Worm (Caenorhabditis elegans): Measurements from ENCODE around the gene scav-4.

The scav-4 gene

ce11 chrX:12989205-12989604 is 7.6 kb downstream of the scav-4 start, which contains the start of gene F11C1.7:
TSS of gene F11C1.7 (plus strand) at chrX:12989344.
- TF ChIP-seq nfya-1 (tag; optimal IDR thresholded peaks at IDR 0.05; ENCODE audit: borderline replicate concordance, insufficient read depth), result no peak
- TF ChIP-seq attf-3 (GFP tag; conservative IDR thresholded peaks at IDR 0.05), result peak; percentile 86
- TF ChIP-seq dox-1 (GFP tag; IDR thresholded peaks at IDR 0.05), result 0 out of 2 replicates have a peak, but pooled peaks have one; percentile 32
- TF ChIP-seq nhr-80 (tag; optimal IDR thresholded peaks at IDR 0.05), result peak; percentile 31
- no peak for TF ChIP-seq madf-6 (GFP tag; IDR thresholded peaks at IDR 0.05)

DNA sequence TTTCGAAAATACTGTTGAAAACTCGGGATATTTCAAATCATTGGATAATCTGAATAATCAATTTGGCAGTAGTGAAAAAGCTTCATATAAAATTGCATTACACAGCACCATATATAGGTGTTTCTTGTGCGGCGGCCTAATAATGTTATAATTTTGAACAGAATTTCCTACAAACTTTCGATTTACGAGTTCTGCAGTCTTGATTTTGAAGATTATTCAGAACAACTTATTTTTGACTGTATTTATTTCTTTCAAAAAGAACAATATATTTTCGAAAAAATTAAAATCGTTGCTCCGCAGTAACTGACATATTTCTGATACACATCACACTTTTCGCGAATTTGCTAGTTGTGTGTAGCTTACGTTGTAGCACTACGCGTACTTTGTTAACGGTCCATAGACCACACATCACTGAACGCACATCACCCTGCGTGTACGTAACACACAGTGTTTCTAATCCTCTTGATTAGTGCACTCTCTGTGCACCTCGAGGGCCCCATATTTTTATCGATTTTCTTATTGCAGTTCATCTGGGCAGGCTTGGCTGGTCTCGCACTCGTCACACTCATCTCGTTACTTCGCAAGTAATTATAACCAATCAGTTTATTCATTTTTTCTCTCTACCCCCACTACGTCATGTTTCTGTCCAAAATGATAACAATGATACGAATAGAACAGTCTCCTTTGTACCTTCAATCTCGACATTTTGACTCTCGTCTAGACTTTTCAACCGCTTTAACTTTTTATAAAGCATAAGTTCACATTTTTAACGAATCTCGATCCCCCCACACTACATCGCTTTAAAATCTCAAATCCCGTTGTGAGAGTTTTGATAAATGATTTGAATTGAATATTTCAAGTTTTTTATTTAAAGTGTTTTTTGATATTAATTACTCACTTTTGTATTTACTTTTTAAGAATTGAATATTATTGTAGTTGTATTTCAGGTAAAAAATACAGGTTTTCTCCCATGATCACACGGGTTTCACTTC is 9.2 kb downstream of the scav-4 start, which contains the start of the genes F11C1.1 and vwa-8:
TSS of gene F11C1.1 (minus strand) at position 51 of the 992 bp plus-strand sequence.
TSS of gene vwa-8 (plus strand) at position 942 of the 992 bp plus-strand sequence.
- TF ChIP-seq D2030.7 (GFP tag; IDR thresholded peaks at IDR 0.05) (no peak), lin-40 (tag; optimal IDR thresholded peaks at IDR 0.05) (peak; percentile 41), nhr-80 (tag; optimal IDR thresholded peaks at IDR 0.05) (peak; percentile 56), C06A6.2 (GFP tag; conservative IDR thresholded peaks at IDR 0.05) (peak; percentile 58; the same call in 1 of the 2 replicates), hmg-1.2 (GFP tag; IDR thresholded peaks at IDR 0.05) (peak; percentile 39; the same call in 1 of the 2 replicates), cebp-1 (GFP tag; IDR thresholded peaks at IDR 0.05) (no peak), cebp-1 (tag; optimal IDR thresholded peaks at IDR 0.05) (peak; percentile 50), pbrm-1 (GFP tag; IDR thresholded peaks at IDR 0.05) (no peak), mcd-1 (GFP tag; IDR thresholded peaks at IDR 0.05) (0 out of 2 replicates have a peak, but pooled peaks have one; percentile 8)

DNA sequence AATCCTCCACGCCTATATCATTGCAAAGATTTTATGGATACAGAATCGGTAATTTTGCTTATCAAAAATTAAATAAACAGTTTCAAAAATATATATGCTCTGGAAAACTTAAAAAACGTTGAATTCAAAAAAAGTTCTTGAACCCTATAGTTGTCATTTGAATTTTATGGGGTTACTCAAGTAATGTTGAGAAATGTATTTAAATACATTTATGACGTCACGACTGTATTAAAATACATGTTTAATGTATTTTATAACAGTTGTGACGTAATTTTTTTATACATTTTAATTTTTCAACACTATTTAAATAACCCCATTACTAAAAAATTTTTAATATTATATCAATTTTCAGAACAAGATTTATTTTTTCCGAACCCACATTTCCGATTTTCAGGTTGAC is 14.6 kb downstream of the scav-4 start:
- TF ChIP-seq fkh-3 (tag; optimal IDR thresholded peaks at IDR 0.05) (no peak), ama-1 (optimal IDR thresholded peaks at IDR 0.05) (no peak), ama-1 (GFP tag; optimal IDR thresholded peaks at IDR 0.05) (no peak), F57C9.4 (tag; optimal IDR thresholded peaks at IDR 0.05) (no peak)

DNA sequence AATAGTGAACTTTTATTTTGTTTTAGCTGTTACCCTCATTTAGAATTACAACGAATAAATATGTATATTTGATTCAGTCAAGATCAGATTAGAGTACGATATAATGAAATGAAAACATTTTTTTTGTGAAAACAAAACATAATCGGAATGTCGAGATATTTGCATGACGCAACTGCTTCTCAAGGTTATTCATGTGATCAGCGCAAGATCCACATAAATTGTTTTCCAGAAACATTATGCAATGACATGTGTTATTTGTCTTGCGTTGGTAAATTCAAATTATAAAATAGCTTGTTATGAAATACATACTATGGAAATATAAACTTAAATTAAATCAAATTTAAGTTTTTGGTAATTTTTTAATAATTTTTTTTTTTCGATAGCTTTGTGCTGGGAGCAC is 18.0 kb downstream of the scav-4 start:
- TF ChIP-seq aptf-2 (GFP tag; conservative IDR thresholded peaks at IDR 0.05), result no peak
- no peak for TF ChIP-seq die-1 (tag; optimal IDR thresholded peaks at IDR 0.05)
- TF ChIP-seq hmg-1.2 (GFP tag; IDR thresholded peaks at IDR 0.05), result no peak
- TF ChIP-seq lin-26 (GFP tag; IDR thresholded peaks at IDR 0.05), result no peak
- TF ChIP-seq hrde-1 (tag; optimal IDR thresholded peaks at IDR 0.05; ENCODE audit: borderline replicate concordance), result no peak
- TF ChIP-seq F57A8.1 (GFP tag; optimal IDR thresholded peaks at IDR 0.05), result no peak
- TF ChIP-seq egl-44 (GFP tag; IDR thresholded peaks at IDR 0.05), result no peak
- no peak for TF ChIP-seq rcor-1 (GFP tag; IDR thresholded peaks at IDR 0.05)
- TF ChIP-seq Y53G8AR.9 (GFP tag; conservative IDR thresholded peaks at IDR 0.05), result no peak
- TF ChIP-seq ekl-4 (GFP tag; IDR thresholded peaks at IDR 0.05), result no peak
- TF ChIP-seq B0019.2 (GFP tag; conservative IDR thresholded peaks at IDR 0.05), result no peak
- TF ChIP-seq B0035.1 (tag; optimal IDR thresholded peaks at IDR 0.05), result no peak
- no peak for TF ChIP-seq madf-10 (tag; optimal IDR thresholded peaks at IDR 0.05)

DNA sequence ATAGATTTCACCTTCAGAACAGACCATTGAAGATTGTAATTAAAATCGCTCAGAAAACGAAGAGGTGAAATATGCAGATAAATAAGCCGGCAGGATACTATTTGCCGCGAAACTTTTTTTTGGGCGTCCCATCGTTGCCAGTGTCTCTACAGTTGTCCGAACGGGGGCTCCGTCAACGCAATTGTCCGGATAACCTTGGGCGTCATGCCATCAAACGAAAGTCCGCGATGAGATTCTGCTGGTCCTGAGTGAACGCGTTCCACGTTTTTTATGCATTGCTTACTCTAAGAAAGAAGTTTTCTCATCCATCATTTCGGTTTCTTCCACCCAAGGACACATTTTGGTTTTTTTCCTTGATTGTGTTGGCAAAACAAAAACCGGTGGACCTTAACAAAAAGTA is 19.3 kb downstream of the scav-4 start:
- TF ChIP-seq nhr-179 (tag; optimal IDR thresholded peaks at IDR 0.05), result no peak
- no peak for TF ChIP-seq nhr-80 (tag; optimal IDR thresholded peaks at IDR 0.05)
- no peak for TF ChIP-seq mes-4 (tag; optimal IDR thresholded peaks at IDR 0.05)
- TF ChIP-seq ceh-79 (tag; optimal IDR thresholded peaks at IDR 0.05), result no peak
- TF ChIP-seq nfyb-1 (GFP tag; IDR thresholded peaks at IDR 0.05), result no peak
- TF ChIP-seq ztf-18 (tag; optimal IDR thresholded peaks at IDR 0.05), result no peak
- TF ChIP-seq fkh-3 (tag; optimal IDR thresholded peaks at IDR 0.05), result no peak
- TF ChIP-seq unc-62 (GFP tag; optimal IDR thresholded peaks at IDR 0.05), result no peak
- TF ChIP-seq madf-10 (tag; optimal IDR thresholded peaks at IDR 0.05), result no peak
- TF ChIP-seq cebp-1 (GFP tag; IDR thresholded peaks at IDR 0.05), result no peak
- no peak for TF ChIP-seq cebp-1 (tag; optimal IDR thresholded peaks at IDR 0.05)
- TF ChIP-seq ekl-4 (GFP tag; IDR thresholded peaks at IDR 0.05), result no peak
- no peak for TF ChIP-seq egl-44 (GFP tag; IDR thresholded peaks at IDR 0.05)
- TF ChIP-seq die-1 (tag; optimal IDR thresholded peaks at IDR 0.05), result no peak
- no peak for TF ChIP-seq F49E8.2 (tag; optimal IDR thresholded peaks at IDR 0.05; ENCODE audit: insufficient read depth)
- no peak for TF ChIP-seq zfh-2 (GFP tag; conservative IDR thresholded peaks at IDR 0.05)
- no peak for TF ChIP-seq nfya-2 (GFP tag; IDR thresholded peaks at IDR 0.05)

Data from whole organism, young adult.